Worm (Caenorhabditis elegans) whole organism, L4/young adult: ENCODE measurements around the gene Y43F8C.6.

Experiments
- dao-5 ChIP-seq: sonication (generic microtip); optimal IDR thresholded peaks from 2 replicates; lab custom pipeline; 2016; ENCODE audit warnings: missing genotype, missing genetic modification characterization, moderate library complexity, missing compliant biosample characterization
- him-1 ChIP-seq: sonication (generic microtip); optimal IDR thresholded peaks from 2 replicates; lab custom pipeline; 2016; ENCODE audit warnings: missing genotype, missing genetic modification reagents, missing genetic modification characterization, missing compliant biosample characterization

ce11 chrV:19620098-19620497 lies 20.6 kb downstream of the Y43F8C.6 start:
- TF ChIP-seq him-1 (tag; lab: Kevin White, UChicago): no peak
- no peak for TF ChIP-seq dao-5 (tag; lab: Kevin White, UChicago)
